Worm (Caenorhabditis elegans) whole organism, L4 larva: ENCODE data around the gene mksr-1.

Source experiments
- F37D6.2 ChIP-seq: sonication (generic microtip); optimal IDR thresholded peaks from 2 replicates; lab custom pipeline; 2016; ENCODE audit warnings: mild to moderate bottlenecking, missing genetic modification characterization, missing compliant biosample characterization
- T26A8.4 ChIP-seq: fragments of 200-800 bp; sonication (Bioruptor generic); IDR thresholded peaks from 2 replicates; pipeline ENCODE4 v1.3.6; 2022; ENCODE audit warnings: missing genetic modification characterization, missing compliant biosample characterization
- Y105C5A.15 ChIP-seq: fragments of 200-800 bp; sonication (Bioruptor generic); IDR thresholded peaks from 2 replicates; pipeline ENCODE4 v1.3.6; 2022; ENCODE audit warnings: missing genetic modification characterization, missing compliant biosample characterization
- Y75B8A.6 ChIP-seq: fragments of 200-800 bp; sonication (Bioruptor generic); IDR thresholded peaks from 2 replicates; pipeline ENCODE4 v1.3.6; 2022; ENCODE audit warnings: missing genetic modification reagents, missing genetic modification characterization, missing compliant biosample characterization
- ZK337.2 ChIP-seq: fragments of 200-800 bp; sonication (Bioruptor generic); IDR thresholded peaks from 2 replicates; pipeline ENCODE4 v1.3.6; 2022; ENCODE audit warnings: missing genetic modification reagents, missing genetic modification characterization, missing compliant biosample characterization
- aha-1 ChIP-seq: fragments of 150-350 bp; peaks from one replicate; lab custom pipeline; 2014; ENCODE audit warnings: missing biosample characterization, missing genetic modification characterization
- aly-2 ChIP-seq: sonication (generic microtip); optimal IDR thresholded peaks from 2 replicates; lab custom pipeline; 2018; ENCODE audit warnings: missing biosample characterization, missing genetic modification characterization
- ama-1 ChIP-seq: fragments of 150-350 bp; optimal IDR thresholded peaks from 2 replicates; lab custom pipeline; 2014; ENCODE audit warnings: inconsistent platforms, mixed read lengths
- arid-1 ChIP-seq: fragments of 200-800 bp; sonication (Bioruptor generic); conservative IDR thresholded peaks from 2 replicates; pipeline ENCODE4 v1.3.6; 2022; ENCODE audit warnings: missing genetic modification reagents, missing genetic modification characterization, missing compliant biosample characterization
- ceh-28 ChIP-seq: fragments of 150-350 bp; optimal IDR thresholded peaks from 2 replicates; lab custom pipeline; 2014; ENCODE audit warnings: missing biosample characterization, missing genetic modification reagents, missing genetic modification characterization
- ceh-82 ChIP-seq: sonication (generic microtip); optimal IDR thresholded peaks from 2 replicates; lab custom pipeline; 2017; ENCODE audit warnings: missing biosample characterization, missing genetic modification characterization
- ces-1 ChIP-seq: fragments of 150-350 bp; sonication (generic microtip); optimal IDR thresholded peaks from 4 replicates; lab custom pipeline; 2014; ENCODE audit warnings: missing biosample characterization, missing genetic modification reagents, missing genetic modification characterization
- ctbp-1 ChIP-seq: fragments of 200-800 bp; sonication (Bioruptor generic); IDR thresholded peaks from 2 replicates; pipeline ENCODE4 v1.3.6; 2022; ENCODE audit warnings: missing genetic modification reagents, missing genetic modification characterization, missing compliant biosample characterization
- daf-16 ChIP-seq, 3 experiments: sonication (generic microtip); optimal IDR thresholded peaks; 2 replicates each; lab custom pipeline; 2016 to 2017; ENCODE audit warnings: missing genetic modification characterization in 3 of 3, missing genetic modification reagents in 3 of 3, mild to moderate bottlenecking in 2 of 3, missing compliant biosample characterization in 2 of 3, missing biosample characterization in 1 of 3, moderate library complexity in 1 of 3
- daf-19 ChIP-seq: fragments of 200-800 bp; sonication (Bioruptor generic); conservative IDR thresholded peaks from 2 replicates; pipeline ENCODE4 v1.3.6; 2022; ENCODE audit warnings: missing genetic modification characterization, missing compliant biosample characterization
- daf-8 ChIP-seq: fragments of 200-800 bp; sonication (Bioruptor generic); IDR thresholded peaks from 2 replicates; pipeline ENCODE4 v1.3.6; 2022; ENCODE audit warnings: missing genetic modification characterization, missing compliant biosample characterization
- dmd-6 ChIP-seq: fragments of 200-800 bp; sonication (Bioruptor generic); IDR thresholded peaks from 2 replicates; pipeline ENCODE4 v1.3.6; 2022; ENCODE audit warnings: missing genetic modification reagents, missing genetic modification characterization, missing compliant biosample characterization
- dpl-1 ChIP-seq: fragments of 150-350 bp; optimal IDR thresholded peaks from 2 replicates; lab custom pipeline; 2014; ENCODE audit warnings: missing biosample characterization, missing genetic modification reagents, missing genetic modification characterization
- egl-27 ChIP-seq: sonication (generic microtip); optimal IDR thresholded peaks from 3 replicates; lab custom pipeline; 2017; ENCODE audit warnings: missing biosample characterization, missing genetic modification reagents, missing genetic modification characterization
- egl-43 ChIP-seq: fragments of 200-800 bp; sonication (Bioruptor generic); IDR thresholded peaks from 2 replicates; pipeline ENCODE4 v1.3.6; 2022; ENCODE audit warnings: missing genetic modification reagents, missing genetic modification characterization, missing compliant biosample characterization
- fkh-10 ChIP-seq: fragments of 150-350 bp; optimal IDR thresholded peaks from 2 replicates; lab custom pipeline; 2014; ENCODE audit warnings: missing biosample characterization, missing genetic modification reagents, missing genetic modification characterization
- gei-8 ChIP-seq: fragments of 200-800 bp; sonication (Bioruptor generic); optimal IDR thresholded peaks from 2 replicates; lab custom pipeline; 2018; ENCODE audit warnings: mild to moderate bottlenecking, missing genetic modification characterization, missing compliant biosample characterization
- hlh-11 ChIP-seq: fragments of 200-800 bp; sonication (Bioruptor generic); optimal IDR thresholded peaks from 2 replicates; lab custom pipeline; 2018; ENCODE audit warnings: mild to moderate bottlenecking, missing genetic modification characterization, missing compliant biosample characterization
- hmg-1.1 ChIP-seq: fragments of 200-800 bp; sonication (Bioruptor generic); IDR thresholded peaks from 2 replicates; pipeline ENCODE4 v1.3.6; 2022; ENCODE audit warnings: missing genetic modification reagents, missing genetic modification characterization, missing compliant biosample characterization
- jun-1 ChIP-seq: fragments of 150-350 bp; optimal IDR thresholded peaks from 2 replicates; lab custom pipeline; 2014; ENCODE audit warnings: missing biosample characterization, missing genetic modification reagents, missing genetic modification characterization
- lin-1 ChIP-seq: fragments of 200-800 bp; sonication (Bioruptor generic); IDR thresholded peaks from 2 replicates; pipeline ENCODE4 v1.3.6; 2022; ENCODE audit warnings: missing genetic modification reagents, missing genetic modification characterization, missing compliant biosample characterization
- lin-13 ChIP-seq: fragments of 150-350 bp; optimal IDR thresholded peaks from 2 replicates; lab custom pipeline; 2014; ENCODE audit warnings: missing biosample characterization, missing genetic modification reagents, missing genetic modification characterization
- lin-29 ChIP-seq: fragments of 200-800 bp; sonication (Bioruptor generic); IDR thresholded peaks from 2 replicates; pipeline ENCODE4 v1.3.6; 2022; ENCODE audit warnings: missing genetic modification reagents, missing genetic modification characterization, missing compliant biosample characterization
- madf-5 ChIP-seq, 2 experiments: fragments of 200-800 bp; sonication (Bioruptor generic); IDR thresholded peaks; 2 replicates each; pipeline ENCODE4 v1.3.6; 2022; ENCODE audit warnings: missing compliant biosample characterization in 2 of 2, missing genetic modification characterization in 2 of 2
- mxl-3 ChIP-seq: fragments of 200-800 bp; sonication (Bioruptor generic); optimal IDR thresholded peaks from 2 replicates; lab custom pipeline; 2018; ENCODE audit warnings: mild to moderate bottlenecking, missing genetic modification characterization, missing compliant biosample characterization
- nhr-10 ChIP-seq: fragments of 150-350 bp; optimal IDR thresholded peaks from 2 replicates; lab custom pipeline; 2014; ENCODE audit warnings: missing biosample characterization, missing genetic modification characterization
- nhr-102 ChIP-seq: sonication (generic microtip); optimal IDR thresholded peaks from 2 replicates; lab custom pipeline; 2016; ENCODE audit warnings: mild to moderate bottlenecking, missing genetic modification characterization, moderate library complexity, missing compliant biosample characterization
- nhr-111 ChIP-seq: fragments of 200-800 bp; sonication (Bioruptor generic); optimal IDR thresholded peaks from 2 replicates; lab custom pipeline; 2018; ENCODE audit warnings: mild to moderate bottlenecking, missing genetic modification characterization, missing compliant biosample characterization
- nhr-237 ChIP-seq: sonication (generic microtip); optimal IDR thresholded peaks from 2 replicates; lab custom pipeline; 2017; ENCODE audit warnings: missing biosample characterization, missing genetic modification characterization
- nhr-41 ChIP-seq: fragments of 200-800 bp; sonication (Bioruptor generic); IDR thresholded peaks from 2 replicates; pipeline ENCODE4 v1.3.6; 2022; ENCODE audit warnings: missing genetic modification reagents, missing genetic modification characterization, missing compliant biosample characterization
- nhr-42 ChIP-seq: fragments of 200-800 bp; sonication (Bioruptor generic); IDR thresholded peaks from 2 replicates; pipeline ENCODE4 v1.3.6; 2022; ENCODE audit warnings: missing genetic modification characterization, missing compliant biosample characterization
- nhr-6 ChIP-seq: fragments of 150-350 bp; optimal IDR thresholded peaks from 2 replicates; lab custom pipeline; 2014; ENCODE audit warnings: missing biosample characterization, missing genetic modification characterization
- nhr-76 ChIP-seq: fragments of 150-350 bp; optimal IDR thresholded peaks from 2 replicates; lab custom pipeline; 2014; ENCODE audit warnings: missing biosample characterization, missing genetic modification characterization
- php-3 ChIP-seq: fragments of 200-800 bp; sonication (Bioruptor generic); IDR thresholded peaks from 2 replicates; pipeline ENCODE4 v1.3.6; 2022; ENCODE audit warnings: missing genetic modification reagents, missing genetic modification characterization, missing compliant biosample characterization
- rbr-2 ChIP-seq: sonication (generic microtip); optimal IDR thresholded peaks from 2 replicates; lab custom pipeline; 2016; ENCODE audit warnings: missing genotype, missing genetic modification characterization, missing compliant biosample characterization
- sdz-12 ChIP-seq: fragments of 200-800 bp; sonication (Bioruptor generic); optimal IDR thresholded peaks from 2 replicates; lab custom pipeline; 2018; ENCODE audit warnings: mild to moderate bottlenecking, missing genetic modification characterization, missing compliant biosample characterization
- set-16 ChIP-seq: fragments of 200-800 bp; sonication (Bioruptor generic); IDR thresholded peaks from 2 replicates; pipeline ENCODE4 v1.3.6; 2022; ENCODE audit warnings: missing genetic modification reagents, missing genetic modification characterization, missing compliant biosample characterization
- snpc-1.2 ChIP-seq: fragments of 200-800 bp; sonication (Bioruptor generic); IDR thresholded peaks from 2 replicates; pipeline ENCODE4 v1.3.6; 2022; ENCODE audit warnings: missing genetic modification reagents, missing genetic modification characterization, missing compliant biosample characterization
- snpc-4 ChIP-seq: fragments of 150-350 bp; optimal IDR thresholded peaks from 2 replicates; lab custom pipeline; 2014; ENCODE audit warnings: missing biosample characterization, missing genetic modification characterization
- spr-1 ChIP-seq: sonication (generic microtip); optimal IDR thresholded peaks from 2 replicates; lab custom pipeline; 2016; ENCODE audit warnings: mild to moderate bottlenecking, missing genetic modification characterization, missing compliant biosample characterization
- spr-3 ChIP-seq: fragments of 200-800 bp; sonication (Bioruptor generic); optimal IDR thresholded peaks from 2 replicates; lab custom pipeline; 2018; ENCODE audit warnings: mild to moderate bottlenecking, missing genetic modification characterization, missing compliant biosample characterization
- tra-1 ChIP-seq: fragments of 200-800 bp; sonication (Bioruptor generic); IDR thresholded peaks from 2 replicates; pipeline ENCODE4 v1.3.6; 2022; ENCODE audit warnings: missing genetic modification reagents, missing genetic modification characterization, missing compliant biosample characterization
- vab-7 ChIP-seq: fragments of 200-800 bp; sonication (Bioruptor generic); IDR thresholded peaks from 2 replicates; pipeline ENCODE4 v1.3.6; 2022; ENCODE audit warnings: missing genetic modification reagents, missing genetic modification characterization, missing compliant biosample characterization
- zfp-2 ChIP-seq: sonication (generic microtip); optimal IDR thresholded peaks from 2 replicates; lab custom pipeline; 2016; ENCODE audit warnings: mild to moderate bottlenecking, missing genetic modification characterization, missing compliant biosample characterization
- zip-11 ChIP-seq: fragments of 200-800 bp; sonication (Bioruptor generic); IDR thresholded peaks from 2 replicates; pipeline ENCODE4 v1.3.6; 2022; ENCODE audit warnings: missing genetic modification characterization, missing compliant biosample characterization
- ztf-11 ChIP-seq: fragments of 150-350 bp; optimal IDR thresholded peaks from 2 replicates; lab custom pipeline; 2014; ENCODE audit warnings: missing biosample characterization, missing genetic modification characterization

Gene mksr-1

DNA sequence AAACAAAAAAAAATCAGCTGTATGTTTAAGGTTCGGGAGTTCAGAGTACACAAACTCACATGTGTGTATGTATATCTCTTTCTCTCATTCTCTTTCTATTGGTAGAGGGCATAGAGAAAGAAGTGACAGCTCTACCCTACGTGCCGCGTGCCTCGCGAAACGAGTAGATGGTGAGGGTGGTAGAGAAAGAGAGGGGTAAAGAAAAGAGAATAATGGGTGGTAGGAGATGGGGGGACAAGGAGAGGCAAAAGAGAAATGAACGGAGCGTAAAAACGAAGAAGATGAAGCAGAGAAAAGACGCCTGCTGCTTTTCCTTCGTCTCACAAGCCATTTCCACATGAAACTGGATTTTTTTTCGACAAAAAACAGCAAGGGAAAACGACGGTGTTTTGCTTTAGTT lies 24.2 kb upstream of the mksr-1 start (continued):
- TF ChIP-seq nhr-6 (tag; lab: Kevin White, UChicago) (peak; percentile 95), nhr-76 (tag; lab: Kevin White, UChicago) (no peak), nhr-41 (peak; percentile 72), lin-13 (GFP tag; lab: Kevin White, UChicago) (peak; percentile 87), nhr-102 (tag; lab: Kevin White, UChicago) (peak; percentile 79), sdz-12 (GFP tag; lab: Kevin White, UChicago) (no peak), ama-1 (lab: Kevin White, UChicago) (peak; percentile 63), zip-11 (GFP tag; lab: Robert Waterston, UW) (no peak), aha-1 (tag; lab: Kevin White, UChicago) (peak; percentile 98), rbr-2 (peak; percentile 94), daf-8 (GFP tag; lab: Robert Waterston, UW) (no peak), spr-3 (GFP tag; lab: Kevin White, UChicago) (peak; percentile 60), F37D6.2 (tag; lab: Kevin White, UChicago) (peak; percentile 81), madf-5 (GFP tag; IDR thresholded peaks at IDR 0.05; lab: Robert Waterston, UW) (0 out of 4 replicates have a peak, but pooled peaks of 1 of the 2 experiments have one; percentile 4), hmg-1.1 (GFP tag; lab: Robert Waterston, UW) (peak; percentile 97), daf-19 (GFP tag; lab: Robert Waterston, UW) (peak; percentile 31; the same call in 1 of the 2 replicates), snpc-1.2 (GFP tag; lab: Robert Waterston, UW) (no peak), tra-1 (GFP tag; lab: Robert Waterston, UW) (peak; percentile 95), ces-1 (GFP tag; lab: Kevin White, UChicago) (no peak), ZK337.2 (GFP tag; lab: Robert Waterston, UW) (no peak), fkh-10 (GFP tag; lab: Kevin White, UChicago) (peak; percentile 95), ceh-82 (tag; lab: Kevin White, UChicago) (no peak), Y75B8A.6 (GFP tag; lab: Robert Waterston, UW) (no peak), jun-1 (peak; percentile 69), lin-1 (GFP tag; lab: Robert Waterston, UW) (peak; percentile 89), hlh-11 (tag; lab: Kevin White, UChicago) (peak; percentile 99), egl-27 (tag; lab: Kevin White, UChicago) (no peak), ztf-11 (tag; lab: Kevin White, UChicago) (no peak), zfp-2 (tag; lab: Kevin White, UChicago) (peak; percentile 38), ceh-28 (tag; lab: Kevin White, UChicago) (peak; percentile 40), aly-2 (tag; lab: Kevin White, UChicago) (no peak), nhr-111 (GFP tag; lab: Kevin White, UChicago) (no peak), set-16 (GFP tag; lab: Robert Waterston, UW) (peak; percentile 60), dmd-6 (GFP tag; lab: Robert Waterston, UW) (peak; percentile 97), Y105C5A.15 (GFP tag; lab: Robert Waterston, UW) (peak; percentile 26; the same call in 1 of the 2 replicates), gei-8 (GFP tag; lab: Kevin White, UChicago) (peak; percentile 65), vab-7 (GFP tag; lab: Robert Waterston, UW) (peak; percentile 38; the same call in 1 of the 2 replicates), lin-29 (0 out of 2 replicates have a peak, but pooled peaks have one; percentile 29), nhr-10 (tag; lab: Kevin White, UChicago) (peak; percentile 83), arid-1 (GFP tag; lab: Robert Waterston, UW) (peak; percentile 89), dpl-1 (GFP tag; lab: Kevin White, UChicago) (peak; percentile 46), spr-1 (tag; lab: Kevin White, UChicago) (peak; percentile 84), ctbp-1 (GFP tag; lab: Robert Waterston, UW) (peak; percentile 95), nhr-42 (GFP tag; lab: Robert Waterston, UW) (0 out of 2 replicates have a peak, but pooled peaks have one; percentile 54), snpc-4 (tag; lab: Kevin White, UChicago) (no peak), egl-43 (GFP tag; lab: Robert Waterston, UW) (peak; percentile 87), php-3 (peak; percentile 75), nhr-237 (tag; lab: Kevin White, UChicago) (no peak), daf-16 (GFP tag; optimal IDR thresholded peaks at IDR 0.05; lab: Kevin White, UChicago) (peak; percentile 69 to 90), daf-16 (tag; optimal IDR thresholded peaks at IDR 0.05; lab: Kevin White, UChicago) (peak; percentile 96), T26A8.4 (peak; percentile 85), mxl-3 (peak; percentile 97)
